Worm (Caenorhabditis elegans) whole organism, L1 larva: Measurements from ENCODE around the gene rnp-3.
"Not testable (repeated sequence)": the region's sequence is repeated elsewhere in the genome, so short reads cannot be mapped to it uniquely, and the experiment has no call there.

Experiments
- ama-1 ChIP-seq: fragments of 150-350 bp; optimal IDR thresholded peaks from 2 replicates; lab custom pipeline; 2014
- ceh-8 ChIP-seq: fragments of 200-800 bp; sonication (Bioruptor generic); optimal IDR thresholded peaks from 2 replicates; lab custom pipeline; 2018; ENCODE audit warnings: mild to moderate bottlenecking, missing genetic modification characterization, moderate library complexity, missing compliant biosample characterization
- ceh-82 ChIP-seq, 3 experiments: fragments of 150-350 bp in 1 of 3; sonication (generic microtip) in 2 of 3; optimal IDR thresholded peaks; 2 replicates each; lab custom pipeline; 2014 to 2017; ENCODE audit warnings: missing biosample characterization in 3 of 3, missing genetic modification characterization in 3 of 3
- ceh-88 ChIP-seq: fragments of 200-800 bp; sonication (Bioruptor generic); IDR thresholded peaks from 2 replicates; pipeline ENCODE4 v1.3.6; 2022; ENCODE audit warnings: missing genetic modification characterization, missing compliant biosample characterization
- efl-1 ChIP-seq, 4 experiments: fragments of 150-350 bp; optimal IDR thresholded peaks in 3 of 4; peaks in 1 of 4; 1 replicate in 1 of 4; 2 replicates in 3 of 4; lab custom pipeline; 2014; ENCODE audit warnings: missing biosample characterization in 2 of 4, missing genetic modification characterization in 2 of 4, missing genetic modification reagents in 2 of 4
- efl-3 ChIP-seq: fragments of 200-800 bp; sonication (Bioruptor generic); optimal IDR thresholded peaks from 2 replicates; lab custom pipeline; 2018; ENCODE audit warnings: mild to moderate bottlenecking, missing genetic modification characterization, missing compliant biosample characterization
- egl-13 ChIP-seq: sonication (generic microtip); optimal IDR thresholded peaks from 2 replicates; lab custom pipeline; 2016; ENCODE audit warnings: missing genotype, missing genetic modification reagents, missing genetic modification characterization, missing compliant biosample characterization
- elt-3 ChIP-seq, 6 experiments: fragments of 150-350 bp in 1 of 6; sonication (generic microtip); optimal IDR thresholded peaks; 2 replicates each; lab custom pipeline; 2017 to 2018; ENCODE audit warnings: missing biosample characterization in 6 of 6, missing genetic modification characterization in 6 of 6, inconsistent platforms in 1 of 6
- ets-5 ChIP-seq: fragments of 200-800 bp; sonication (Bioruptor generic); IDR thresholded peaks from 2 replicates; pipeline ENCODE4 v1.3.6; 2022; ENCODE audit warnings: missing genetic modification characterization, missing compliant biosample characterization
- fkh-4 ChIP-seq: sonication (generic microtip); optimal IDR thresholded peaks from 2 replicates; lab custom pipeline; 2016; ENCODE audit warnings: missing compliant biosample characterization, missing genetic modification characterization, borderline replicate concordance
- fkh-8 ChIP-seq: sonication (generic microtip); optimal IDR thresholded peaks from 2 replicates; lab custom pipeline; 2016; ENCODE audit warnings: mild to moderate bottlenecking, missing genetic modification characterization, missing compliant biosample characterization
- fos-1 ChIP-seq: fragments of 150-350 bp; optimal IDR thresholded peaks from 2 replicates; lab custom pipeline; 2014; ENCODE audit warnings: missing biosample characterization, missing genetic modification characterization
- grh-1 ChIP-seq: fragments of 200-800 bp; sonication (Bioruptor generic); IDR thresholded peaks from 2 replicates; pipeline ENCODE4 v1.3.6; 2022; ENCODE audit warnings: missing genetic modification reagents, missing genetic modification characterization, missing compliant biosample characterization
- hlh-4 ChIP-seq: sonication (generic microtip); optimal IDR thresholded peaks from 2 replicates; lab custom pipeline; 2016; ENCODE audit warnings: mild to moderate bottlenecking, missing genetic modification characterization, missing compliant biosample characterization
- irx-1 ChIP-seq: sonication (generic microtip); optimal IDR thresholded peaks from 2 replicates; lab custom pipeline; 2016; ENCODE audit warnings: missing genetic modification characterization, missing compliant biosample characterization
- isw-1 ChIP-seq: fragments of 200-800 bp; sonication (Bioruptor generic); IDR thresholded peaks from 2 replicates; pipeline ENCODE4 v1.3.6; 2022; ENCODE audit warnings: missing genetic modification characterization, missing compliant biosample characterization
- jun-1 ChIP-seq: fragments of 150-350 bp; optimal IDR thresholded peaks from 2 replicates; lab custom pipeline; 2014; ENCODE audit warnings: missing biosample characterization, missing genetic modification reagents, missing genetic modification characterization
- lin-14 ChIP-seq: fragments of 200-800 bp; sonication (Bioruptor generic); optimal IDR thresholded peaks from 2 replicates; lab custom pipeline; 2018; ENCODE audit warnings: mild to moderate bottlenecking, missing genetic modification characterization, moderate library complexity, missing compliant biosample characterization
- lin-15B ChIP-seq: fragments of 150-350 bp; sonication (generic microtip); optimal IDR thresholded peaks from 3 replicates; lab custom pipeline; 2014; ENCODE audit warnings: missing biosample characterization, missing genetic modification characterization
- lin-35 ChIP-seq, 2 experiments: fragments of 150-350 bp; optimal IDR thresholded peaks; 2 replicates each; lab custom pipeline; 2014; ENCODE audit warnings: missing biosample characterization in 2 of 2, missing genetic modification characterization in 2 of 2, missing genetic modification reagents in 2 of 2
- lin-39 ChIP-seq: fragments of 150-350 bp; optimal IDR thresholded peaks from 2 replicates; lab custom pipeline; 2014; ENCODE audit warnings: missing biosample characterization, missing genetic modification reagents, missing genetic modification characterization
- lir-3 ChIP-seq: sonication (generic microtip); optimal IDR thresholded peaks from 2 replicates; lab custom pipeline; 2016; ENCODE audit warnings: mild to moderate bottlenecking, missing genetic modification characterization, moderate library complexity, missing compliant biosample characterization; ENCODE audit not compliant: poor library complexity
- mab-9 ChIP-seq: fragments of 200-800 bp; sonication (Bioruptor generic); IDR thresholded peaks from 2 replicates; pipeline ENCODE4 v1.3.6; 2022; ENCODE audit warnings: missing genetic modification reagents, missing genetic modification characterization, missing compliant biosample characterization
- nhr-237 ChIP-seq: fragments of 150-350 bp; optimal IDR thresholded peaks from 2 replicates; lab custom pipeline; 2014; ENCODE audit warnings: missing biosample characterization, missing genetic modification characterization
- nhr-28 ChIP-seq: fragments of 150-350 bp; optimal IDR thresholded peaks from 2 replicates; lab custom pipeline; 2014; ENCODE audit warnings: missing biosample characterization, missing genetic modification characterization
- nhr-47 ChIP-seq: sonication (generic microtip); optimal IDR thresholded peaks from 2 replicates; lab custom pipeline; 2016; ENCODE audit warnings: mild to moderate bottlenecking, missing genetic modification characterization, moderate library complexity, missing compliant biosample characterization
- nhr-71 ChIP-seq: sonication (generic microtip); optimal IDR thresholded peaks from 2 replicates; lab custom pipeline; 2016; ENCODE audit warnings: mild to moderate bottlenecking, missing genetic modification characterization, moderate library complexity, missing compliant biosample characterization
- nhr-90 ChIP-seq: sonication (generic microtip); optimal IDR thresholded peaks from 2 replicates; lab custom pipeline; 2016; ENCODE audit warnings: mild to moderate bottlenecking, missing genetic modification characterization, missing compliant biosample characterization; ENCODE audit not compliant: poor library complexity
- rnt-1 ChIP-seq: sonication (generic microtip); optimal IDR thresholded peaks from 2 replicates; lab custom pipeline; 2016; ENCODE audit warnings: mild to moderate bottlenecking, missing genetic modification characterization, moderate library complexity, missing compliant biosample characterization
- skn-1 ChIP-seq: fragments of 150-350 bp; optimal IDR thresholded peaks from 2 replicates; lab custom pipeline; 2014; ENCODE audit warnings: missing biosample characterization, missing genetic modification characterization
- sox-4 ChIP-seq: sonication (generic microtip); optimal IDR thresholded peaks from 2 replicates; lab custom pipeline; 2016; ENCODE audit warnings: missing genetic modification characterization, missing compliant biosample characterization
- sup-37 ChIP-seq: fragments of 200-800 bp; sonication (Bioruptor generic); optimal IDR thresholded peaks from 2 replicates; lab custom pipeline; 2018; ENCODE audit warnings: mild to moderate bottlenecking, missing genetic modification characterization, missing compliant biosample characterization
- swsn-7 ChIP-seq: sonication (generic microtip); optimal IDR thresholded peaks from 2 replicates; lab custom pipeline; 2016; ENCODE audit warnings: missing genetic modification characterization, missing compliant biosample characterization
- tbx-2 ChIP-seq: sonication (generic microtip); optimal IDR thresholded peaks from 2 replicates; lab custom pipeline; 2016; ENCODE audit warnings: missing genetic modification characterization, missing compliant biosample characterization
- unc-98 ChIP-seq: fragments of 200-800 bp; sonication (Bioruptor generic); IDR thresholded peaks from 2 replicates; pipeline ENCODE4 v1.3.6; 2022; ENCODE audit warnings: missing genetic modification characterization, missing compliant biosample characterization
- zip-4 ChIP-seq: fragments of 200-800 bp; sonication (Bioruptor generic); optimal IDR thresholded peaks from 2 replicates; lab custom pipeline; 2018; ENCODE audit warnings: mild to moderate bottlenecking, missing genetic modification characterization, moderate library complexity, missing compliant biosample characterization
- ztf-4 ChIP-seq: fragments of 150-350 bp; optimal IDR thresholded peaks from 2 replicates; lab custom pipeline; 2014; ENCODE audit warnings: missing biosample characterization, missing genetic modification characterization

rnp-3 gene

DNA sequence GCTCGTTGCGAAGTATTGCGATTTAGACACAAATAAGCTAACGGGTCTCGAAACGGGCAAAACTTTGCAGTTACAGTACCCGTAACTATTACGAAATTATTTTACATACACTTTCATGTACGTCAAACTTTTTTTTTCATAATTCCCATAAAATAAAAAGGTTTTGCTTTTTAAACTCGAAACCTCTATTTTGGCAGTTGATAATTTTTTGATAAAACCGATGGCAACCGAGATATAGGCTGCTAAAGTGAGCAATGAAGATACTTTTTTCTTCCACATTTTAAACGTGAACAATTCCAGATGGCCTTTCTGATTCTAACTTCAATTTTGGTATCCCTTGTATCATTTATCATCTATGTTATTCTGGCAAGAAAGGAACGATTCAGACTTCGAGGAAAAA, 23.3 kb downstream of the rnp-3 start, which contains the start of gene cyp-25A6:
Gene cyp-25A6 (plus strand): TSS at position 301 of the 400 bp plus-strand sequence.
- TF ChIP-seq lin-15B, irx-1, jun-1 (tag; lab: Kevin White, UChicago): not testable (repeated sequence)

DNA sequence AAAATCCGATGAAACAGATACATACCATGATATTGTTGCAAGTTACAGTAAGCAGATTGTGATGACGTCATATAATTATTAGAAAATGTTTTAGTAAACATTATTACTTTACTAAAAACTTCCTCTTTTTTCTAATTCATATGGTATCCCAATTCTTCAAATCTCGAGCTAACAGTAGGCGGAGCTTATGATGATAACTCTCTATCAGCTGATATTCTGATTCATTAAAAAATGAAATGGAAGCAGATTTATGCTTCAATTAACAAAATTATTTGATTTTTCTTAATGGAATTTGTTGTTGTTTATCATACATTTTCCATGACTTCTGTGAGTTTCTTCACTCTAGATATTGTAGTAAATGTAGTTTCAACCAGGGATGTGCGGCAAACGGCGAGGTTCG, 30.4 kb downstream of the rnp-3 start, which contains the start of gene pax-2:
Gene pax-2 (minus strand): TSS at position 101 of the 400 bp plus-strand sequence.
- TF ChIP-seq egl-13 (tag; lab: Kevin White, UChicago) (no peak), ets-5 (no peak), tbx-2 (no peak), grh-1 (GFP tag; lab: Robert Waterston, UW) (no peak), fos-1 (tag; lab: Kevin White, UChicago) (no peak), elt-3 (tag; optimal IDR thresholded peaks at IDR 0.05; lab: Kevin White, UChicago) (no peak), fkh-8 (tag; lab: Kevin White, UChicago) (peak; percentile 21), lin-35 (GFP tag; optimal IDR thresholded peaks at IDR 0.05; lab: Kevin White, UChicago) (no peak), zip-4 (GFP tag; lab: Kevin White, UChicago) (no peak)

DNA sequence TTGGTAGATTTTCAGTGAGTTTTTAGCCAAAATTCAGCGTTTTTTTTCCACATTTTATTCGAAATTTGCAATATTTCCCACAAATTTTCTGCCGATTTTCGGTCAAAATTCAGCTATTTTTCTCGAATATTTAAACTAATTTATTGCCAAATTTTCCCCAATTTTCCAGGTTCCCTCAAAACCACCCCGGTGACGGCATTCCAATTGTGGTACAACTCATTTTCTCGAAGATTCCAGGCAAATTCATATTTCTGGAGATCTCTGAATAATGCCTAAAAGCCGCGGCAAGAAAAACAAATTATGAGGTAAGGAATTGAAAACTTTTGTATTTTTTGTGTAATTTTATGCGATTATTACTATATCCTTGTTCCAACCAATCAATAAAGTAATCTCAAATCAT, 33.2 kb downstream of the rnp-3 start, which contains the start of gene osgn-1:
Gene osgn-1 (plus strand): TSS at position 301 of the 400 bp plus-strand sequence.
- TF ChIP-seq egl-13 (tag; lab: Kevin White, UChicago): no peak

DNA sequence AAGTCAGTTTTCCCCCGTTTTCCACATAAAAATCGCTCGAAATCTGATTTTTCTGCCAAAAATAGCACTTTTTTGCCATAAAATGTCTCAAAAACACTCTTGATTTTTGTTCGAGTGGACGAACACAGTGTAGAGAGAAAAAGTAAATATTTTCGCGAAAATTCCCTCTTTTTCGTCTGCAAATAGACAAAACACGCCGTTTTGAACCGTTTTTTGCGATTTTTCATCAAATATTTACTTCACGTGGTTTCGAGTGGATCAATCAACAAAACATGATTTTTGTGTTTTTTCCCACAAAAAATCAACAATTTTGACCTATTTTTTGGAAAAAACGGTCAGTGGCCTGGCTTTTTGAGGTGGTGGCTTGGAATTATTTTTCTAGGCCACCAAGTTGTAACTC, 35.2 kb downstream of the rnp-3 start:
- TF ChIP-seq skn-1 (tag; lab: Kevin White, UChicago) (peak; percentile 16), jun-1 (tag; lab: Kevin White, UChicago) (no peak), zip-4 (GFP tag; lab: Kevin White, UChicago) (no peak), nhr-90 (tag; lab: Kevin White, UChicago) (no peak), tbx-2 (no peak), sox-4 (tag; lab: Kevin White, UChicago) (no peak), efl-1 (optimal IDR thresholded peaks at IDR 0.05; lab: Kevin White, UChicago) (no peak), efl-1 (GFP tag; optimal IDR thresholded peaks at IDR 0.05 in 1 of 2; lab: Kevin White, UChicago) (no peak)

DNA sequence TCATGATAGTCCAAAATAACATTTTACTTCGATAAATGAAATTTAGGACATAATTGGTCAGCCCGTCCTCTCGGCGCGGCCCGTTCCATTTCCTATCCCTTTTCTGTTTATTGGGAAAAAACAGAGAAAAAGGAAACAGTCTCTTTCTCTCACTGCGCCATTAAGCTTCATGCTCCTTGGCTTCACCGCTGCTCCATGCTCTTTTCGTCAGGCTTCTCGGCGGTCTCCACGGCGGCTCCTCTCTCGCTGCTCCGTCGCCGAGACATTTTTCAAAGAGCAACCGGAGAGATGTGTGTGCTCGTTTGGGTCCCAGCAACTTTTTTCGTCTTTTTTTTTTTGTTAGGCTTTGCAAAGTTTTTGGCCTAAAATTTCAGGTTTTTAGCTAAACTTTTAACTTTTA, 37.0 kb downstream of the rnp-3 start:
- TF ChIP-seq unc-98 (no peak), skn-1 (tag; lab: Kevin White, UChicago) (peak; percentile 13), lin-35 (GFP tag; optimal IDR thresholded peaks at IDR 0.05; lab: Kevin White, UChicago) (no peak), ceh-82 (tag; optimal IDR thresholded peaks at IDR 0.05; lab: Kevin White, UChicago) (peak in 1 of 3 experiments; percentile 7), ceh-8 (no peak), ceh-88 (GFP tag; lab: Robert Waterston, UW) (no peak), ama-1 (lab: Kevin White, UChicago) (no peak), lir-3 (tag; lab: Kevin White, UChicago) (no peak), tbx-2 (no peak), isw-1 (no peak), lin-14 (GFP tag; lab: Kevin White, UChicago) (peak; percentile 60), fkh-4 (tag; lab: Kevin White, UChicago) (no peak), hlh-4 (tag; lab: Kevin White, UChicago) (no peak), nhr-47 (tag; lab: Kevin White, UChicago) (no peak), lin-15B (tag; lab: Kevin White, UChicago) (no peak), nhr-237 (tag; lab: Kevin White, UChicago) (no peak), nhr-71 (tag; lab: Kevin White, UChicago) (peak; percentile 4), fkh-8 (tag; lab: Kevin White, UChicago) (peak; percentile 25), lin-39 (no peak), efl-3 (GFP tag; lab: Kevin White, UChicago) (no peak), rnt-1 (tag; lab: Kevin White, UChicago) (no peak), nhr-28 (tag; lab: Kevin White, UChicago) (no peak), sup-37 (GFP tag; lab: Kevin White, UChicago) (no peak), mab-9 (no peak), swsn-7 (tag; lab: Kevin White, UChicago) (no peak), ztf-4 (tag; lab: Kevin White, UChicago) (no peak)
